Worm (Caenorhabditis elegans) whole organism, L1 larva: ENCODE data around the gene F35F10.13.

ENCODE experiments used
- C04F5.9 ChIP-seq: sonication (generic microtip); optimal IDR thresholded peaks from 2 replicates; lab custom pipeline; 2016; ENCODE audit warnings: missing genetic modification characterization, missing compliant biosample characterization
- C16A3.4 ChIP-seq: fragments of 150-350 bp; optimal IDR thresholded peaks from 2 replicates; lab custom pipeline; 2014; ENCODE audit warnings: missing biosample characterization, missing genetic modification characterization
- F16B12.6 ChIP-seq: fragments of 150-350 bp; optimal IDR thresholded peaks from 2 replicates; lab custom pipeline; 2014; ENCODE audit warnings: missing biosample characterization, missing genetic modification characterization
- blmp-1 ChIP-seq: fragments of 150-350 bp; optimal IDR thresholded peaks from 2 replicates; lab custom pipeline; 2014; ENCODE audit warnings: missing biosample characterization, missing genetic modification characterization
- ceh-8 ChIP-seq: fragments of 200-800 bp; sonication (Bioruptor generic); optimal IDR thresholded peaks from 2 replicates; lab custom pipeline; 2018; ENCODE audit warnings: mild to moderate bottlenecking, missing genetic modification characterization, moderate library complexity, missing compliant biosample characterization
- ceh-82 ChIP-seq, 3 experiments: fragments of 150-350 bp in 1 of 3; sonication (generic microtip) in 2 of 3; optimal IDR thresholded peaks; 2 replicates each; lab custom pipeline; 2014 to 2017; ENCODE audit warnings: missing biosample characterization in 3 of 3, missing genetic modification characterization in 3 of 3
- dpl-1 ChIP-seq, 3 experiments: fragments of 150-350 bp in 2 of 3; sonication (generic microtip) in 1 of 3; optimal IDR thresholded peaks; 2 replicates each; lab custom pipeline; 2014 to 2017; ENCODE audit warnings: missing biosample characterization in 3 of 3, missing genetic modification characterization in 3 of 3, missing genetic modification reagents in 3 of 3
- efl-1 ChIP-seq, 4 experiments: fragments of 150-350 bp; optimal IDR thresholded peaks in 3 of 4; peaks in 1 of 4; 1 replicate in 1 of 4; 2 replicates in 3 of 4; lab custom pipeline; 2014; ENCODE audit warnings: missing biosample characterization in 2 of 4, missing genetic modification characterization in 2 of 4, missing genetic modification reagents in 2 of 4
- egl-13 ChIP-seq: sonication (generic microtip); optimal IDR thresholded peaks from 2 replicates; lab custom pipeline; 2016; ENCODE audit warnings: missing genotype, missing genetic modification reagents, missing genetic modification characterization, missing compliant biosample characterization
- fos-1 ChIP-seq: fragments of 150-350 bp; optimal IDR thresholded peaks from 2 replicates; lab custom pipeline; 2014; ENCODE audit warnings: missing biosample characterization, missing genetic modification characterization
- lin-13 ChIP-seq: fragments of 150-350 bp; optimal IDR thresholded peaks from 2 replicates; lab custom pipeline; 2014; ENCODE audit warnings: missing biosample characterization, missing genetic modification reagents, missing genetic modification characterization
- lin-14 ChIP-seq: fragments of 200-800 bp; sonication (Bioruptor generic); optimal IDR thresholded peaks from 2 replicates; lab custom pipeline; 2018; ENCODE audit warnings: mild to moderate bottlenecking, missing genetic modification characterization, moderate library complexity, missing compliant biosample characterization
- lin-15B ChIP-seq: fragments of 150-350 bp; sonication (generic microtip); optimal IDR thresholded peaks from 3 replicates; lab custom pipeline; 2014; ENCODE audit warnings: missing biosample characterization, missing genetic modification characterization
- lin-35 ChIP-seq, 2 experiments: fragments of 150-350 bp; optimal IDR thresholded peaks; 2 replicates each; lab custom pipeline; 2014; ENCODE audit warnings: missing biosample characterization in 2 of 2, missing genetic modification characterization in 2 of 2, missing genetic modification reagents in 2 of 2
- lin-39 ChIP-seq: fragments of 150-350 bp; optimal IDR thresholded peaks from 2 replicates; lab custom pipeline; 2014; ENCODE audit warnings: missing biosample characterization, missing genetic modification reagents, missing genetic modification characterization
- lir-3 ChIP-seq: sonication (generic microtip); optimal IDR thresholded peaks from 2 replicates; lab custom pipeline; 2016; ENCODE audit warnings: mild to moderate bottlenecking, missing genetic modification characterization, moderate library complexity, missing compliant biosample characterization; ENCODE audit not compliant: poor library complexity
- lsy-2 ChIP-seq, 2 experiments: fragments of 150-350 bp; optimal IDR thresholded peaks; 2 replicates each; lab custom pipeline; 2014; ENCODE audit warnings: missing biosample characterization in 2 of 2, missing genetic modification characterization in 2 of 2
- mab-9 ChIP-seq: fragments of 200-800 bp; sonication (Bioruptor generic); IDR thresholded peaks from 2 replicates; pipeline ENCODE4 v1.3.6; 2022; ENCODE audit warnings: missing genetic modification reagents, missing genetic modification characterization, missing compliant biosample characterization
- mef-2 ChIP-seq: fragments of 150-350 bp; optimal IDR thresholded peaks from 2 replicates; lab custom pipeline; 2014; ENCODE audit warnings: missing biosample characterization, missing genetic modification characterization
- mep-1 ChIP-seq: fragments of 150-350 bp; optimal IDR thresholded peaks from 2 replicates; lab custom pipeline; 2014; ENCODE audit warnings: missing biosample characterization, missing genetic modification characterization
- nhr-11 ChIP-seq: fragments of 150-350 bp; optimal IDR thresholded peaks from 2 replicates; lab custom pipeline; 2014; ENCODE audit warnings: missing biosample characterization, missing genetic modification characterization
- nhr-19 ChIP-seq: fragments of 200-800 bp; sonication (Bioruptor generic); conservative IDR thresholded peaks from 2 replicates; pipeline ENCODE4 v1.3.6; 2022; ENCODE audit warnings: missing genetic modification characterization, missing compliant biosample characterization
- nhr-20 ChIP-seq: sonication (generic microtip); optimal IDR thresholded peaks from 2 replicates; lab custom pipeline; 2016; ENCODE audit warnings: mild to moderate bottlenecking, missing genetic modification characterization, missing compliant biosample characterization
- nhr-237 ChIP-seq: fragments of 150-350 bp; optimal IDR thresholded peaks from 2 replicates; lab custom pipeline; 2014; ENCODE audit warnings: missing biosample characterization, missing genetic modification characterization
- nhr-47 ChIP-seq: sonication (generic microtip); optimal IDR thresholded peaks from 2 replicates; lab custom pipeline; 2016; ENCODE audit warnings: mild to moderate bottlenecking, missing genetic modification characterization, moderate library complexity, missing compliant biosample characterization
- nhr-71 ChIP-seq: sonication (generic microtip); optimal IDR thresholded peaks from 2 replicates; lab custom pipeline; 2016; ENCODE audit warnings: mild to moderate bottlenecking, missing genetic modification characterization, moderate library complexity, missing compliant biosample characterization
- nhr-76 ChIP-seq: sonication (generic microtip); optimal IDR thresholded peaks from 2 replicates; lab custom pipeline; 2017; ENCODE audit warnings: missing biosample characterization, missing genetic modification characterization
- nhr-85 ChIP-seq: sonication (generic microtip); peaks from one replicate; lab custom pipeline; 2016; ENCODE audit warnings: missing genetic modification characterization, inconsistent platforms, missing compliant biosample characterization
- nhr-90 ChIP-seq: sonication (generic microtip); optimal IDR thresholded peaks from 2 replicates; lab custom pipeline; 2016; ENCODE audit warnings: mild to moderate bottlenecking, missing genetic modification characterization, missing compliant biosample characterization; ENCODE audit not compliant: poor library complexity
- pag-3 ChIP-seq: sonication (generic microtip); optimal IDR thresholded peaks from 2 replicates; lab custom pipeline; 2017; ENCODE audit warnings: missing genetic modification characterization, mild to moderate bottlenecking, missing compliant biosample characterization, antibody characterized with exemption, borderline replicate concordance; ENCODE audit not compliant: insufficient read depth
- rnt-1 ChIP-seq: sonication (generic microtip); optimal IDR thresholded peaks from 2 replicates; lab custom pipeline; 2016; ENCODE audit warnings: mild to moderate bottlenecking, missing genetic modification characterization, moderate library complexity, missing compliant biosample characterization
- snu-23 ChIP-seq: sonication (generic microtip); optimal IDR thresholded peaks from 2 replicates; lab custom pipeline; 2016; ENCODE audit warnings: missing genetic modification characterization, missing compliant biosample characterization
- sox-4 ChIP-seq: sonication (generic microtip); optimal IDR thresholded peaks from 2 replicates; lab custom pipeline; 2016; ENCODE audit warnings: missing genetic modification characterization, missing compliant biosample characterization
- sup-37 ChIP-seq: fragments of 200-800 bp; sonication (Bioruptor generic); optimal IDR thresholded peaks from 2 replicates; lab custom pipeline; 2018; ENCODE audit warnings: mild to moderate bottlenecking, missing genetic modification characterization, missing compliant biosample characterization
- swsn-7 ChIP-seq: sonication (generic microtip); optimal IDR thresholded peaks from 2 replicates; lab custom pipeline; 2016; ENCODE audit warnings: missing genetic modification characterization, missing compliant biosample characterization
- tbx-2 ChIP-seq: sonication (generic microtip); optimal IDR thresholded peaks from 2 replicates; lab custom pipeline; 2016; ENCODE audit warnings: missing genetic modification characterization, missing compliant biosample characterization
- unc-30 ChIP-seq: sonication (generic microtip); optimal IDR thresholded peaks from 2 replicates; lab custom pipeline; 2017; ENCODE audit warnings: missing biosample characterization, missing genetic modification characterization
- zag-1 ChIP-seq: fragments of 150-350 bp; optimal IDR thresholded peaks from 2 replicates; lab custom pipeline; 2014; ENCODE audit warnings: missing biosample characterization, missing genetic modification characterization
- zip-4 ChIP-seq: fragments of 200-800 bp; sonication (Bioruptor generic); optimal IDR thresholded peaks from 2 replicates; lab custom pipeline; 2018; ENCODE audit warnings: mild to moderate bottlenecking, missing genetic modification characterization, moderate library complexity, missing compliant biosample characterization

Gene F35F10.13

DNA sequence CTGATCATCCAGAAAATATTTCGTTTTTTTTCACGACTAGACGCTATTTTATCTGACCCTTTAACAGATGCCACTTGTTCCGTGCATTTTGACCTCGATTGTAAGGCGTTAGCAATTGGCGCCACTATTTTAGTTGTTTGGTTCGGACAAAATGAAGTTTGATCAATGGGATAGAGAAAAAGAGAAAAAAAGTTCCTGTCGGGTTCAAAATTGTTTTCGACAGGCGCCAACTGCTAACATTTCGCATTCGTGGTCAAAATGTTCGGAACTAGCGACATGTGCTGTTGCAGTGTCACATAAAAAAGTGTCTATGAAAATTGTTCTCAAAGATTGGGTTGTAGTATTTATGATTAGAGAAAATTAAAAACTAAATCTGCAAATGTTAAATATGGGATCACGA, 28.6 kb upstream of the F35F10.13 start:
- TF ChIP-seq lin-39 (tag; lab: Kevin White, UChicago) = no peak
- TF ChIP-seq rnt-1 = peak; percentile 57
- TF ChIP-seq nhr-71 (tag; lab: Kevin White, UChicago) = peak; percentile 43
- no peak for TF ChIP-seq egl-13 (tag; lab: Kevin White, UChicago)
- no peak for TF ChIP-seq blmp-1 (tag; lab: Kevin White, UChicago)
- no peak for TF ChIP-seq nhr-237
- TF ChIP-seq fos-1 (tag; lab: Kevin White, UChicago) = no peak
- TF ChIP-seq C16A3.4 (tag; lab: Kevin White, UChicago) = no peak
- TF ChIP-seq zip-4 (GFP tag; lab: Kevin White, UChicago) = no peak
- no peak for TF ChIP-seq nhr-76 (tag; lab: Kevin White, UChicago)
- peak; percentile 49 for TF ChIP-seq lin-14
- peak; percentile 22; the same call in 1 of the 2 replicates for TF ChIP-seq nhr-19 (GFP tag; lab: Robert Waterston, UW)
- no peak for TF ChIP-seq lin-13 (GFP tag; lab: Kevin White, UChicago)
- no peak for TF ChIP-seq sox-4
- TF ChIP-seq nhr-11 (tag; lab: Kevin White, UChicago) = no peak
- TF ChIP-seq pag-3 (tag; lab: Kevin White, UChicago) = no peak
- TF ChIP-seq nhr-20 (tag; lab: Kevin White, UChicago) = peak; percentile 12
- no peak for TF ChIP-seq tbx-2 (tag; lab: Kevin White, UChicago)
- no peak for TF ChIP-seq ceh-82 (tag; optimal IDR thresholded peaks at IDR 0.05; lab: Kevin White, UChicago)
- TF ChIP-seq mep-1 (tag; lab: Kevin White, UChicago) = no peak
- TF ChIP-seq sup-37 = no peak

DNA sequence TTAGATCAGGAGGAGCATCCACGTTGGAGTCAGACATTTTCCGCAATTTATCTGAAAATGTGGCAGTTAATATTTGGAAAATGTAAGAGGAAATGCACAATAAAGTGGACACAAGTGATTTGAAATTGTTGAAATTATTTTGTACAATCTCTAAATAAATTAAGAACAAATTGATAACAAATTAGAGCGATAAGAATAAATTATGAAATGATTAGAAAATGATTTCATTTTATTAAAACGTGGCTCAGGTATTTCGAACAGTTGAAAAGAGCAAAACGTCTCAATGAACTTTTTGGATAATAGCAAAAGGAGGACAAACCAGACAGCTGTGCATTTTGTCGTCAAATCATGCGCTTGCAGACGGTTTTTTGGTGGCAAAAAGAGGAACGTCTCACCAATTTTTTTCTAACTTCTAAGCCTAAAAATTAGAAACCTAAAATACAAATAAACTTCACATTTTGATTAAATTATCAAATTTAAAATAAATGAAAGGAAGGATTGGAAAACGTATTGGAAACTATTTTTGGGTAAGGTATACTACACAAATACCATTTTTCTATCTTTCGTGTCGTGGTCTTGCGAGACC, 27.7 kb upstream of the F35F10.13 start, which contains the start of gene fbxa-65:
fbxa-65 (minus strand) TSS at position 51 of the 586 bp plus-strand sequence.
- TF ChIP-seq nhr-47 (peak; percentile 14), lin-35 (GFP tag; optimal IDR thresholded peaks at IDR 0.05; lab: Kevin White, UChicago) (peak in 1 of 2 experiments; percentile 20), dpl-1 (GFP tag; optimal IDR thresholded peaks at IDR 0.05; lab: Kevin White, UChicago) (peak in 2 of 3 experiments; percentile 28 to 47), zag-1 (no peak), nhr-71 (tag; lab: Kevin White, UChicago) (peak; percentile 19), ceh-8 (GFP tag; lab: Kevin White, UChicago) (no peak), lsy-2 (tag; optimal IDR thresholded peaks at IDR 0.05; lab: Kevin White, UChicago) (peak in 1 of 2 experiments; percentile 2), nhr-90 (tag; lab: Kevin White, UChicago) (no peak), efl-1 (optimal IDR thresholded peaks at IDR 0.05; lab: Kevin White, UChicago) (peak; percentile 9 to 39), efl-1 (GFP tag; optimal IDR thresholded peaks at IDR 0.05 in 1 of 2; lab: Kevin White, UChicago) (peak; percentile 36 to 85), swsn-7 (peak; percentile 3), C04F5.9 (tag; lab: Kevin White, UChicago) (no peak), sup-37 (no peak), nhr-20 (tag; lab: Kevin White, UChicago) (peak; percentile 35), nhr-85 (tag; lab: Kevin White, UChicago) (peak; percentile 60), F16B12.6 (tag; lab: Kevin White, UChicago) (peak; percentile 79), lin-14 (peak; percentile 34), snu-23 (GFP tag; lab: Kevin White, UChicago) (peak; percentile 19), mep-1 (tag; lab: Kevin White, UChicago) (peak; percentile 23)
- TF ChIP-seq, all 84 proteins: peak for 13

DNA sequence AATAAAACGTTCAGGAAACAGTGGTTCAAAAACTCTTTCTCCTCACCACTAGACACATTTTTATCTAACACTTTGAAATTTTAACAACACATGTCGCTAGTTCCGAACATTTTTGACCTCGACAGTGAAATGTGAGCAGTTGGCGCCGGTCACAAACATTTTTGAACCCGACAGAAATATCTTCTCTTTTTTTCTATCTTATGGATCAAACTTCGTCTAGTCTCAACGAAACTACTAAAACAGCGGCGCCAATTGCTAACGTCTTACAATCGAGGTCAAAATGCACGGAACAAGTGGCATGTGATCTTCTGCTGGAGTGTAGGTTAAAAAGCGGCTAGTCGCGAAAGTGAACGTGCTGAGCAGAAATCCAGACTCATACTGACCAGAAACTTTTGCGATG, 25.1 kb upstream of the F35F10.13 start:
- no peak for TF ChIP-seq lir-3 (tag; lab: Kevin White, UChicago)
- TF ChIP-seq lin-15B (tag; lab: Kevin White, UChicago) = no peak
- TF ChIP-seq dpl-1 (GFP tag; optimal IDR thresholded peaks at IDR 0.05; lab: Kevin White, UChicago) = no peak
- TF ChIP-seq nhr-71 (tag; lab: Kevin White, UChicago) = peak; percentile 81
- no peak for TF ChIP-seq sox-4
- no peak for TF ChIP-seq unc-30 (tag; lab: Kevin White, UChicago)
- peak; percentile 83 for TF ChIP-seq lin-14
- TF ChIP-seq efl-1 (optimal IDR thresholded peaks at IDR 0.05; lab: Kevin White, UChicago) = no peak
- peak in 1 of 2 experiments; percentile 39 for TF ChIP-seq efl-1 (GFP tag; optimal IDR thresholded peaks at IDR 0.05 in 1 of 2; lab: Kevin White, UChicago)
- no peak for TF ChIP-seq lin-13 (GFP tag; lab: Kevin White, UChicago)
- TF ChIP-seq nhr-20 (tag; lab: Kevin White, UChicago) = peak; percentile 50
- TF ChIP-seq nhr-19 (GFP tag; lab: Robert Waterston, UW) = peak; percentile 57
- no peak for TF ChIP-seq mab-9 (GFP tag; lab: Robert Waterston, UW)
- TF ChIP-seq mef-2 (tag; lab: Kevin White, UChicago) = no peak
- TF ChIP-seq lin-35 (GFP tag; optimal IDR thresholded peaks at IDR 0.05; lab: Kevin White, UChicago) = no peak
- TF ChIP-seq rnt-1 = peak; percentile 52
